Worm (Caenorhabditis elegans): ENCODE measurements around the gene cdc-25.3.

DNA sequence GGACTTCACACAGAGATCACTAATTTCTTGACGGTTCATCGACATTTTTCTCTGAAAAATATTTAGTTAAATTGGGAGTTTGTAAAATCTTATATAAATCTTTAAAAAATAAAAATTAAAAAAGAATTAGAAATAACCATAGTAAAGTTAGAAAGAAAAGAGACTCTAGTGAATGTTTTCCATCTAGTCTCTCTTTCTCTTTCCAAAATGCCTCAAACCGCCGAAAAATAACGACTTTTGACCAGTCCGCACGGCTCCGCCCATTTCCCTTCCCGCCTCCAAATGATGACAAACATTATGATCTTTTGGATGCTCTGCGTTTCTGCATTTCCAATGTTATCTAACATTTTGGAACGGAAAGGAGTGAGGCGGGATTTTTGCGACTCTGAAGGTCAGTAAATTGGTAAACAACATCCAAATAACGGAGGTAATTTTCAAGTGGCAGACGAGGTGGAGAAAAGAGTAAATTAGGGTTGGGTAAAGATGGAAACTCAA lies 5.6 kb upstream of the cdc-25.3 start, which contains the start of gene glb-1:
- no peak for TF ChIP-seq unc-39 (tag; optimal IDR thresholded peaks at IDR 0.05)
- no peak for TF ChIP-seq ama-1 (optimal IDR thresholded peaks at IDR 0.05)
- TF ChIP-seq pqm-1 (tag; optimal IDR thresholded peaks at IDR 0.05) = no peak
- TF ChIP-seq elt-1 (tag; optimal IDR thresholded peaks at IDR 0.05) = no peak
- no peak for TF ChIP-seq elt-3 (tag; optimal IDR thresholded peaks at IDR 0.05)
- no peak for TF ChIP-seq skn-1 (tag; optimal IDR thresholded peaks at IDR 0.05)

Data from whole organism, L3 larva.